Worm (Caenorhabditis elegans): ENCODE results near the gene F36H5.10.

Gene F36H5.10

DNA sequence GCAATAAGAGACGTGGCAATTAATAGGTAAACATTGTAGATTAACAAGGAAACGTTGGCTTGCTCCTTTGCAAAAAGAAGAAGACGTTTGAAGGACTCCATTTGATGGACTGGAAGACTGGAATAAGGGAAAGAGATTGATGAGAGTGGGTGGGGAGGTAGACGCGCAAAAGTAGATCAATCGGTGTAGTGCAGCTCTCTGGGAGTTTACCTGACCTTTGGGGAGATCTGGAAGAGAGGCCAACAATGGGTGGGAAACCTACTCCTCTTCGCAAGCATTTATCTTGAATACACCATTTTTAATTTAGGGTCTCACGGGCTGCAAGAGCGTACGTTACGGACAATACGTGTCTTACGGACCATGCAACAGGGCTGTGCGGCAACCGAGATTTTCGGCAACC lies 49.2 kb downstream of the F36H5.10 start, which contains the start of gene C08F1.12:
TSS of gene C08F1.12 (minus strand) at position 101 of the 400 bp plus-strand sequence.
- TF ChIP-seq unc-55 (GFP tag; optimal IDR thresholded peaks at IDR 0.05) (no peak), ZK546.5 (tag; optimal IDR thresholded peaks at IDR 0.05) (no peak), snpc-4 (tag; optimal IDR thresholded peaks at IDR 0.05) (no peak), ztf-11 (tag; optimal IDR thresholded peaks at IDR 0.05) (no peak), lin-11 (tag; optimal IDR thresholded peaks at IDR 0.05) (no peak), dmd-4 (tag; optimal IDR thresholded peaks at IDR 0.05) (no peak), blmp-1 (tag; optimal IDR thresholded peaks at IDR 0.05; ENCODE audit: insufficient read depth) (no peak), elt-3 (tag; optimal IDR thresholded peaks at IDR 0.05) (no peak), mab-5 (tag; optimal IDR thresholded peaks at IDR 0.05) (no peak), nhr-77 (tag; optimal IDR thresholded peaks at IDR 0.05) (no peak), lin-39 (tag; optimal IDR thresholded peaks at IDR 0.05) (no peak), mbf-1 (tag; optimal IDR thresholded peaks at IDR 0.05) (no peak), gmeb-1 (tag; optimal IDR thresholded peaks at IDR 0.05) (no peak), ama-1 (optimal IDR thresholded peaks at IDR 0.05) (no peak)
